Worm (Caenorhabditis elegans): ENCODE results near the gene tbx-41.

The tbx-41 gene

DNA sequence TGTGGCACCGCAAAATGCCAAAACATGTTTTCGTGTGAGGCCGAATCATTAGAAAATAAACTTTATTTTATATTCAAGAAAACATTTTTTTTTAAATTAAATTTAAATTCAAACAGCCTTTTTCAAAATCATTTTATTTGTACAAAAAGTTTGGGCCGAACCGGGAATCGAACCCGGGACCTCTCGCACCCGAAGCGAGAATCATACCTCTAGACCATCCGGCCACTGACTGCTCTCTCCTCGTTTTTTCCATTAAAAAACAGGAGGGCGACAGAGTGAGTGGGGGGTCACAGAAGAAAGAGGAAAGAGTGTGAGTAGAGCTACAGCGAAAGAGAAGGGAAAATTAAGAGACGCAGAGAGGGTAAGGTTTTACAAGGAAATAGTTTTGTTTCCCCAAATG is 15.6 kb downstream of the tbx-41 start (continued):
- TF ChIP-seq dmd-4 (tag; optimal IDR thresholded peaks at IDR 0.05; ENCODE audit: borderline replicate concordance) = no peak
- no peak for TF ChIP-seq unc-55 (GFP tag; optimal IDR thresholded peaks at IDR 0.05)
- TF ChIP-seq pha-2 (tag; optimal IDR thresholded peaks at IDR 0.05) = peak; percentile 71
- TF ChIP-seq hlh-8 (tag; optimal IDR thresholded peaks at IDR 0.05) = peak; percentile 33
- TF ChIP-seq pros-1 (tag; optimal IDR thresholded peaks at IDR 0.05) = no peak
- TF ChIP-seq ceh-34 (tag; optimal IDR thresholded peaks at IDR 0.05) = peak; percentile 51
- TF ChIP-seq pha-4 (tag; optimal IDR thresholded peaks at IDR 0.05) = no peak
- TF ChIP-seq fkh-10 (GFP tag; optimal IDR thresholded peaks at IDR 0.05) = no peak
- peak; percentile 68 for TF ChIP-seq sox-2 (GFP tag; IDR thresholded peaks at IDR 0.05)
- TF ChIP-seq C38D4.7 (GFP tag; optimal IDR thresholded peaks at IDR 0.05) = peak; percentile 65
- TF ChIP-seq Y22D7AL.16 (tag; optimal IDR thresholded peaks at IDR 0.05) = peak; percentile 24
- no peak for TF ChIP-seq ets-4 (tag; optimal IDR thresholded peaks at IDR 0.05)
- peak; percentile 78 for TF ChIP-seq tbx-2 (tag; optimal IDR thresholded peaks at IDR 0.05)
- peak; percentile 62 for TF ChIP-seq K02D7.2 (tag; optimal IDR thresholded peaks at IDR 0.05)
- TF ChIP-seq npax-4 (tag; optimal IDR thresholded peaks at IDR 0.05) = peak; percentile 56
- TF ChIP-seq nhr-11 (tag; optimal IDR thresholded peaks at IDR 0.05) = no peak
- peak; percentile 58 for TF ChIP-seq nfya-1 (tag; optimal IDR thresholded peaks at IDR 0.05)
- peak; percentile 40 for TF ChIP-seq ceh-18 (tag; optimal IDR thresholded peaks at IDR 0.05)
- no peak for TF ChIP-seq mec-3 (tag; optimal IDR thresholded peaks at IDR 0.05; ENCODE audit: borderline replicate concordance)
- TF ChIP-seq ceh-30 (tag; optimal IDR thresholded peaks at IDR 0.05) = peak; percentile 3
- TF ChIP-seq zip-5 (tag; optimal IDR thresholded peaks at IDR 0.05) = peak; percentile 29
- TF ChIP-seq sdc-2 (tag; optimal IDR thresholded peaks at IDR 0.05) = peak; percentile 94
- peak; percentile 74 for TF ChIP-seq ceh-6 (GFP tag; optimal IDR thresholded peaks at IDR 0.05)
- TF ChIP-seq ttx-3 (tag; optimal IDR thresholded peaks at IDR 0.05) = peak; percentile 46
- TF ChIP-seq hlh-30 (tag; optimal IDR thresholded peaks at IDR 0.05; ENCODE audit: insufficient read depth) = no peak
- TF ChIP-seq unc-3 (GFP tag; conservative IDR thresholded peaks at IDR 0.05) = peak; percentile 51
- no peak for TF ChIP-seq unc-3 (tag; optimal IDR thresholded peaks at IDR 0.05)
- no peak for TF ChIP-seq ceh-31 (tag; optimal IDR thresholded peaks at IDR 0.05)
- TF ChIP-seq ceh-22 (tag; optimal IDR thresholded peaks at IDR 0.05) = no peak

- TF ChIP-seq ceh-18 (tag; optimal IDR thresholded peaks at IDR 0.05) = peak; percentile 18
- peak; percentile 30 for TF ChIP-seq ceh-14 (tag; optimal IDR thresholded peaks at IDR 0.05)
- no peak for TF ChIP-seq rnt-1 (tag; optimal IDR thresholded peaks at IDR 0.05)
- peak; percentile 4 for TF ChIP-seq unc-42 (tag; optimal IDR thresholded peaks at IDR 0.05)
- peak; percentile 98 for TF ChIP-seq sdc-2 (tag; optimal IDR thresholded peaks at IDR 0.05)
- peak; percentile 42 for TF ChIP-seq tbx-2 (tag; optimal IDR thresholded peaks at IDR 0.05)
- no peak for TF ChIP-seq nfya-1 (tag; optimal IDR thresholded peaks at IDR 0.05)
Measured at ce11 chrX:1888445-1889035, 23.5 kb downstream of the tbx-41 start.

ce11 chrX:1890817-1891216 is 25.8 kb downstream of the tbx-41 start:
- no peak for TF ChIP-seq sdc-2 (tag; optimal IDR thresholded peaks at IDR 0.05)
- TF ChIP-seq ceh-45 (GFP tag; IDR thresholded peaks at IDR 0.05) = no peak
- TF ChIP-seq Y22D7AL.16 (tag; optimal IDR thresholded peaks at IDR 0.05) = no peak
- no peak for TF ChIP-seq ceh-48 (tag; optimal IDR thresholded peaks at IDR 0.05)
- no peak for TF ChIP-seq ceh-34 (tag; optimal IDR thresholded peaks at IDR 0.05)
- TF ChIP-seq eyg-1 (tag; optimal IDR thresholded peaks at IDR 0.05) = no peak
- no peak for TF ChIP-seq pax-1 (tag; optimal IDR thresholded peaks at IDR 0.05)
- TF ChIP-seq ceh-9 (tag; optimal IDR thresholded peaks at IDR 0.05) = no peak
- no peak for TF ChIP-seq hlh-15 (tag; optimal IDR thresholded peaks at IDR 0.05)
- no peak for TF ChIP-seq hlh-6 (tag; optimal IDR thresholded peaks at IDR 0.05)
